Worm (Caenorhabditis elegans) whole organism, L2 larva: ENCODE measurements around the gene F56D6.13.

ENCODE experiments used
- alr-1 ChIP-seq: fragments of 150-350 bp; optimal IDR thresholded peaks from 2 replicates; lab custom pipeline; 2014; ENCODE audit warnings: missing biosample characterization, missing genetic modification characterization
- aly-2 ChIP-seq: fragments of 150-350 bp; optimal IDR thresholded peaks from 2 replicates; lab custom pipeline; 2014; ENCODE audit warnings: missing biosample characterization, missing genetic modification characterization
- dmd-4 ChIP-seq: sonication (generic microtip); optimal IDR thresholded peaks from 2 replicates; lab custom pipeline; 2017; ENCODE audit warnings: missing biosample characterization, missing genetic modification characterization
- egl-27 ChIP-seq: sonication (generic microtip); optimal IDR thresholded peaks from 3 replicates; lab custom pipeline; 2017; ENCODE audit warnings: missing biosample characterization, missing genetic modification reagents, missing genetic modification characterization
- elt-3 ChIP-seq: sonication (generic microtip); optimal IDR thresholded peaks from 2 replicates; lab custom pipeline; 2017; ENCODE audit warnings: missing biosample characterization, missing genetic modification characterization
- gmeb-1 ChIP-seq: fragments of 150-350 bp; optimal IDR thresholded peaks from 2 replicates; lab custom pipeline; 2014; ENCODE audit warnings: missing biosample characterization, missing genetic modification characterization
- lin-11 ChIP-seq: fragments of 150-350 bp; sonication (generic microtip); optimal IDR thresholded peaks from 2 replicates; lab custom pipeline; 2014; ENCODE audit warnings: missing biosample characterization, missing genetic modification characterization, inconsistent platforms, mixed read lengths
- lsy-2 ChIP-seq, 2 experiments: fragments of 150-350 bp in 1 of 2; sonication (generic microtip) in 1 of 2; optimal IDR thresholded peaks; 2 replicates each; lab custom pipeline; 2014 to 2017; ENCODE audit warnings: missing biosample characterization in 2 of 2, missing genetic modification characterization in 2 of 2
- nhr-25 ChIP-seq: fragments of 150-350 bp; sonication (generic microtip); optimal IDR thresholded peaks from 3 replicates; lab custom pipeline; 2014; ENCODE audit warnings: missing biosample characterization, missing genetic modification characterization
- sma-3 ChIP-seq: sonication (generic microtip); optimal IDR thresholded peaks from 2 replicates; lab custom pipeline; 2016; ENCODE audit warnings: missing genetic modification reagents, missing genetic modification characterization, missing compliant biosample characterization
- snpc-4 ChIP-seq: fragments of 150-350 bp; optimal IDR thresholded peaks from 2 replicates; lab custom pipeline; 2014; ENCODE audit warnings: missing biosample characterization, missing genetic modification characterization
- unc-55 ChIP-seq: fragments of 150-350 bp; sonication (generic microtip); optimal IDR thresholded peaks from 3 replicates; lab custom pipeline; 2014; ENCODE audit warnings: missing biosample characterization, missing genetic modification reagents, missing genetic modification characterization
- ztf-11 ChIP-seq: sonication (generic microtip); optimal IDR thresholded peaks from 2 replicates; lab custom pipeline; 2017; ENCODE audit warnings: missing biosample characterization, missing genetic modification characterization

ce11 chrIV:3885369-3885768 lies 23.8 kb upstream of the F56D6.13 start, which contains the start of gene oac-22:
- TF ChIP-seq aly-2 (tag; lab: Kevin White, UChicago), result no peak
- no peak for TF ChIP-seq snpc-4 (tag; lab: Kevin White, UChicago)
- TF ChIP-seq sma-3 (GFP tag; lab: Kevin White, UChicago), result no peak
- no peak for TF ChIP-seq lsy-2 (tag; optimal IDR thresholded peaks at IDR 0.05; lab: Kevin White, UChicago)
- TF ChIP-seq dmd-4, result no peak
- TF ChIP-seq lin-11, result no peak
- no peak for TF ChIP-seq unc-55 (GFP tag; lab: Kevin White, UChicago)
- no peak for TF ChIP-seq elt-3 (tag; lab: Kevin White, UChicago)
- TF ChIP-seq egl-27, result no peak
- TF ChIP-seq ztf-11 (tag; lab: Kevin White, UChicago), result no peak
- TF ChIP-seq gmeb-1, result no peak
- no peak for TF ChIP-seq alr-1 (tag; lab: Kevin White, UChicago)
- TF ChIP-seq nhr-25 (tag; lab: Kevin White, UChicago), result no peak
